Fruit fly (Drosophila melanogaster) whole organism, embryonic: ENCODE results near the gene CG13386.

ENCODE experiments used
- Abd-B ChIP-seq: fragments of 200-800 bp; sonication (Bioruptor generic); optimal IDR thresholded peaks from 2 replicates; lab custom pipeline; 2018; ENCODE audit warnings: missing biosample characterization, mild to moderate bottlenecking, missing genetic modification characterization, moderate library complexity
- CG13296 ChIP-seq: fragments of 200-800 bp; sonication (Bioruptor generic); optimal IDR thresholded peaks from 3 replicates; lab custom pipeline; 2018; ENCODE audit warnings: missing biosample characterization, mild to moderate bottlenecking, missing genetic modification characterization
- CG13424 ChIP-seq: fragments of 200-800 bp; sonication (Bioruptor generic); optimal IDR thresholded peaks from 2 replicates; lab custom pipeline; 2019; ENCODE audit warnings: missing biosample characterization, mild to moderate bottlenecking, missing genetic modification characterization, moderate library complexity
- CG14014 ChIP-seq: fragments of 200-800 bp; sonication (Bioruptor generic); IDR thresholded peaks from 2 replicates; pipeline ENCODE4 v1.3.6; 2022; ENCODE audit warnings: missing biosample characterization, missing genetic modification characterization
- CG16779 ChIP-seq: fragments of 200-800 bp; sonication (Bioruptor generic); IDR thresholded peaks from 2 replicates; pipeline ENCODE4 v1.3.6; 2022; ENCODE audit warnings: missing biosample characterization, missing genetic modification characterization
- CG17612 ChIP-seq: fragments of 200-800 bp; sonication (Bioruptor generic); IDR thresholded peaks from 2 replicates; pipeline ENCODE4 v1.3.6; 2022; ENCODE audit warnings: missing biosample characterization, missing genetic modification characterization
- CG2202 ChIP-seq: fragments of 200-800 bp; sonication (Bioruptor generic); optimal IDR thresholded peaks from 2 replicates; lab custom pipeline; 2018; ENCODE audit warnings: missing biosample characterization, mild to moderate bottlenecking, missing genetic modification characterization
- CG2678 ChIP-seq: fragments of 200-800 bp; sonication (Bioruptor generic); optimal IDR thresholded peaks from 3 replicates; lab custom pipeline; 2019; ENCODE audit warnings: missing biosample characterization, mild to moderate bottlenecking, missing genetic modification characterization, moderate library complexity
- CG2712 ChIP-seq: fragments of 200-800 bp; optimal IDR thresholded peaks from 3 replicates; lab custom pipeline; 2019; ENCODE audit warnings: missing biosample characterization, mild to moderate bottlenecking, missing genetic modification characterization, moderate library complexity
- CG3065 ChIP-seq: fragments of 200-800 bp; sonication (Bioruptor generic); optimal IDR thresholded peaks from 2 replicates; lab custom pipeline; 2016; ENCODE audit warnings: missing biosample characterization, missing genetic modification characterization
- CG6689 ChIP-seq: fragments of 200-800 bp; sonication (Bioruptor generic); IDR thresholded peaks from 2 replicates; pipeline ENCODE4 v1.3.6; 2022; ENCODE audit warnings: missing biosample characterization, missing genetic modification characterization
- CG7357 ChIP-seq: fragments of 200-800 bp; sonication (Bioruptor generic); IDR thresholded peaks from 3 replicates; pipeline ENCODE4 v1.3.6; 2022; ENCODE audit warnings: missing biosample characterization, missing genetic modification characterization
- CG7745 ChIP-seq: fragments of 200-800 bp; sonication (Bioruptor generic); optimal IDR thresholded peaks from 2 replicates; lab custom pipeline; 2018; ENCODE audit warnings: missing biosample characterization, mild to moderate bottlenecking, missing genetic modification characterization, moderate library complexity
- CG8281 ChIP-seq: fragments of 200-800 bp; sonication (Bioruptor generic); optimal IDR thresholded peaks from 2 replicates; lab custom pipeline; 2018; ENCODE audit warnings: missing biosample characterization, mild to moderate bottlenecking, missing genetic modification characterization, moderate library complexity
- CG8944 ChIP-seq: fragments of 200-800 bp; sonication (Bioruptor generic); optimal IDR thresholded peaks from 3 replicates; lab custom pipeline; 2016; ENCODE audit warnings: missing biosample characterization, missing genetic modification characterization
- CG9215 ChIP-seq: fragments of 200-800 bp; sonication (Bioruptor generic); IDR thresholded peaks from 2 replicates; pipeline ENCODE4 v1.3.6; 2022; ENCODE audit warnings: missing biosample characterization, missing genetic modification characterization
- CTCF ChIP-seq: fragments of 200-800 bp; sonication (Bioruptor generic); optimal IDR thresholded peaks from 2 replicates; lab custom pipeline; 2017; ENCODE audit warnings: missing biosample characterization, mild to moderate bottlenecking, missing genetic modification characterization, moderate library complexity
- Doc2 ChIP-seq: fragments of 200-800 bp; sonication (Bioruptor generic); IDR thresholded peaks from 2 replicates; pipeline ENCODE4 v1.3.6; 2022; ENCODE audit warnings: missing biosample characterization, missing genetic modification characterization
- E2f1 ChIP-seq: fragments of 200-800 bp; sonication (Bioruptor generic); IDR thresholded peaks from 2 replicates; pipeline ENCODE4 v1.3.6; 2022; ENCODE audit warnings: missing biosample characterization, missing genetic modification characterization
- Fer3 ChIP-seq: fragments of 200-800 bp; sonication (Bioruptor generic); optimal IDR thresholded peaks from 2 replicates; lab custom pipeline; 2018; ENCODE audit warnings: missing biosample characterization, mild to moderate bottlenecking, missing genetic modification characterization, moderate library complexity
- HLH4C ChIP-seq: fragments of 200-800 bp; sonication (Bioruptor generic); IDR thresholded peaks from 3 replicates; pipeline ENCODE4 v1.3.6; 2022; ENCODE audit warnings: missing biosample characterization, missing genetic modification characterization; ENCODE audit not compliant: partially characterized antibody
- Hand ChIP-seq: fragments of 200-800 bp; sonication (Bioruptor generic); optimal IDR thresholded peaks from 2 replicates; lab custom pipeline; 2017; ENCODE audit warnings: mild to moderate bottlenecking, missing biosample characterization, missing genetic modification reagents, missing genetic modification characterization
- Hr51 ChIP-seq, 2 experiments: fragments of 200-800 bp; sonication (Bioruptor generic); optimal IDR thresholded peaks; 2 replicates in 1 of 2; 3 replicates in 1 of 2; lab custom pipeline; 2016 to 2018; ENCODE audit warnings: missing biosample characterization in 2 of 2, missing genetic modification characterization in 2 of 2, mild to moderate bottlenecking in 1 of 2, moderate library complexity in 1 of 2
- NFAT ChIP-seq: fragments of 200-800 bp; sonication (Bioruptor generic); IDR thresholded peaks from 2 replicates; pipeline ENCODE4 v1.3.6; 2022; ENCODE audit warnings: missing biosample characterization, missing genetic modification characterization
- Pdp1 ChIP-seq, 2 experiments: fragments of 200-800 bp; sonication (Bioruptor generic); optimal IDR thresholded peaks; 3 replicates each; lab custom pipeline; 2016; ENCODE audit warnings: missing biosample characterization in 2 of 2, missing genetic modification characterization in 2 of 2, mild to moderate bottlenecking in 1 of 2, moderate library complexity in 1 of 2
- Poxn ChIP-seq: fragments of 200-800 bp; sonication (Bioruptor generic); IDR thresholded peaks from 2 replicates; pipeline ENCODE4 v1.3.6; 2022; ENCODE audit warnings: missing biosample characterization, missing genetic modification characterization
- Spps ChIP-seq: fragments of 200-800 bp; sonication (Bioruptor generic); optimal IDR thresholded peaks from 2 replicates; lab custom pipeline; 2018; ENCODE audit warnings: missing biosample characterization, mild to moderate bottlenecking, missing genetic modification characterization
- amos ChIP-seq: fragments of 200-800 bp; sonication (Bioruptor generic); IDR thresholded peaks from 2 replicates; pipeline ENCODE4 v1.3.6; 2022; ENCODE audit warnings: missing biosample characterization, missing genetic modification characterization; ENCODE audit not compliant: partially characterized antibody
- bcd ChIP-seq: fragments of 200-800 bp; sonication (Bioruptor generic); optimal IDR thresholded peaks from 2 replicates; lab custom pipeline; 2017; ENCODE audit warnings: missing biosample characterization, mild to moderate bottlenecking, missing genetic modification characterization
- bowl ChIP-seq: fragments of 200-800 bp; sonication (Bioruptor generic); IDR thresholded peaks from 2 replicates; pipeline ENCODE4 v1.3.6; 2022; ENCODE audit warnings: missing biosample characterization, missing genetic modification characterization
- btn ChIP-seq: fragments of 200-800 bp; sonication (Bioruptor generic); optimal IDR thresholded peaks from 2 replicates; lab custom pipeline; 2016; ENCODE audit warnings: missing biosample characterization, missing genetic modification characterization
- cato ChIP-seq: fragments of 200-800 bp; sonication (Bioruptor generic); optimal IDR thresholded peaks from 2 replicates; lab custom pipeline; 2016; ENCODE audit warnings: missing biosample characterization, missing genetic modification characterization, borderline replicate concordance
- disco-r ChIP-seq: fragments of 200-800 bp; sonication (Bioruptor generic); optimal IDR thresholded peaks from 2 replicates; lab custom pipeline; 2016; ENCODE audit warnings: missing biosample characterization, missing genetic modification characterization
- emc ChIP-seq: fragments of 200-800 bp; sonication (Bioruptor generic); optimal IDR thresholded peaks from 2 replicates; lab custom pipeline; 2016; ENCODE audit warnings: missing biosample characterization, missing genetic modification characterization
- grn ChIP-seq: fragments of 200-800 bp; sonication (Bioruptor generic); optimal IDR thresholded peaks from 3 replicates; lab custom pipeline; 2017; ENCODE audit warnings: missing biosample characterization, missing genetic modification characterization
- hbn ChIP-seq: fragments of 200-800 bp; sonication (Bioruptor generic); IDR thresholded peaks from 2 replicates; pipeline ENCODE4 v1.3.6; 2022; ENCODE audit warnings: missing biosample characterization, missing genetic modification characterization; ENCODE audit not compliant: partially characterized antibody
- insv ChIP-seq, 2 experiments: fragments of 200-800 bp; sonication (Bioruptor generic); optimal IDR thresholded peaks; 3 replicates each; lab custom pipeline; 2016 to 2018; ENCODE audit warnings: missing biosample characterization in 2 of 2, missing genetic modification characterization in 2 of 2
- jigr1 ChIP-seq: fragments of 200-800 bp; sonication (Bioruptor generic); IDR thresholded peaks from 3 replicates; pipeline ENCODE4 v1.3.6; 2022; ENCODE audit warnings: missing biosample characterization, missing genetic modification characterization
- kay ChIP-seq: fragments of 200-800 bp; sonication (Bioruptor generic); optimal IDR thresholded peaks from 2 replicates; lab custom pipeline; 2016; ENCODE audit warnings: missing biosample characterization, missing genetic modification characterization
- nerfin-1 ChIP-seq: fragments of 200-800 bp; sonication (Bioruptor generic); optimal IDR thresholded peaks from 3 replicates; lab custom pipeline; 2019; ENCODE audit warnings: missing biosample characterization, mild to moderate bottlenecking, missing genetic modification characterization, moderate library complexity
- nmo ChIP-seq: fragments of 200-800 bp; sonication (Bioruptor generic); optimal IDR thresholded peaks from 2 replicates; lab custom pipeline; 2018; ENCODE audit warnings: missing biosample characterization, mild to moderate bottlenecking, missing genetic modification characterization, moderate library complexity
- onecut ChIP-seq: fragments of 200-800 bp; sonication (Bioruptor generic); IDR thresholded peaks from 2 replicates; pipeline ENCODE4 v1.3.6; 2022; ENCODE audit warnings: missing biosample characterization, missing genetic modification characterization
- pb ChIP-seq: fragments of 200-800 bp; sonication (Bioruptor generic); optimal IDR thresholded peaks from 3 replicates; lab custom pipeline; 2016; ENCODE audit warnings: missing biosample characterization, missing genetic modification characterization
- run ChIP-seq: fragments of 200-800 bp; sonication (Bioruptor generic); optimal IDR thresholded peaks from 3 replicates; lab custom pipeline; 2018; ENCODE audit warnings: missing biosample characterization, mild to moderate bottlenecking, missing genetic modification characterization
- salm ChIP-seq: fragments of 200-800 bp; sonication (Bioruptor generic); optimal IDR thresholded peaks from 2 replicates; lab custom pipeline; 2018; ENCODE audit warnings: missing biosample characterization, mild to moderate bottlenecking, missing genetic modification characterization
- slou ChIP-seq: fragments of 200-800 bp; sonication (Bioruptor generic); optimal IDR thresholded peaks from 3 replicates; lab custom pipeline; 2016; ENCODE audit warnings: missing biosample characterization, missing genetic modification characterization
- sob ChIP-seq: fragments of 200-800 bp; sonication (Bioruptor generic); IDR thresholded peaks from 2 replicates; pipeline ENCODE4 v1.3.6; 2022; ENCODE audit warnings: missing biosample characterization, missing genetic modification characterization
- sug ChIP-seq: fragments of 200-800 bp; optimal IDR thresholded peaks from 2 replicates; lab custom pipeline; 2019; ENCODE audit warnings: missing biosample characterization, mild to moderate bottlenecking, missing genetic modification characterization, moderate library complexity
- ttk ChIP-seq: fragments of 200-800 bp; sonication (Bioruptor generic); IDR thresholded peaks from 2 replicates; pipeline ENCODE4 v2.1.2; 2022; ENCODE audit warnings: missing biosample characterization, missing genetic modification characterization
- wek ChIP-seq: fragments of 200-800 bp; sonication (Bioruptor generic); optimal IDR thresholded peaks from 3 replicates; lab custom pipeline; 2018; ENCODE audit warnings: missing biosample characterization, mild to moderate bottlenecking, missing genetic modification characterization, moderate library complexity
- yki ChIP-seq: fragments of >200 bp; optimal IDR thresholded peaks from 3 replicates; lab custom pipeline; 2018

Gene CG13386

dm6 chr2L:8384108-8384601 is 14.7 kb upstream of the CG13386 start, which contains the start of the genes Dad1 and CG13384 (continued):
- TF ChIP-seq E2f1 (GFP tag; lab: Robert Waterston, UW): peak; percentile 93
- TF ChIP-seq salm (tag; lab: Kevin White, UChicago): peak; percentile 87
- no peak; the same call in 1 of the 2 replicates for TF ChIP-seq hbn (GFP tag; lab: Robert Waterston, UW)
- TF ChIP-seq wek (GFP tag; lab: Kevin White, UChicago): peak; percentile 15
- TF ChIP-seq bowl (GFP tag; lab: Robert Waterston, UW): peak; percentile 48; the same call in 1 of the 2 replicates
- peak; percentile 82 for TF ChIP-seq Spps (tag; lab: Kevin White, UChicago)
- peak; percentile 96 for TF ChIP-seq CG13296 (GFP tag; lab: Kevin White, UChicago)
- no peak for TF ChIP-seq pb (GFP tag; lab: Kevin White, UChicago)
- TF ChIP-seq CG14014 (GFP tag; lab: Robert Waterston, UW): peak; percentile 94
- peak; percentile 49 to 74 for TF ChIP-seq Pdp1 (GFP tag; optimal IDR thresholded peaks at IDR 0.05; lab: Kevin White, UChicago)
- peak; percentile 81 for TF ChIP-seq CG2202
- TF ChIP-seq Poxn (GFP tag; lab: Robert Waterston, UW): peak; percentile 79
- no peak for TF ChIP-seq CG7745 (tag; lab: Kevin White, UChicago)
- 0 out of 2 replicates have a peak, but pooled peaks have one; percentile 19 for TF ChIP-seq CG16779 (GFP tag; lab: Robert Waterston, UW)
- peak; percentile 94 for TF ChIP-seq Abd-B (GFP tag; lab: Kevin White, UChicago)
- peak; percentile 95 for TF ChIP-seq Fer3 (tag; lab: Kevin White, UChicago)
- peak; percentile 84 for TF ChIP-seq cato (GFP tag; lab: Kevin White, UChicago)
- no peak for TF ChIP-seq disco-r (GFP tag; lab: Kevin White, UChicago)
- peak; percentile 82 for TF ChIP-seq CG8281
- TF ChIP-seq CTCF (GFP tag; lab: Kevin White, UChicago): no peak
- peak; percentile 39 for TF ChIP-seq CG8944
- TF ChIP-seq kay (GFP tag; lab: Kevin White, UChicago): peak; percentile 57
- peak in 1 of 2 experiments; percentile 64 for TF ChIP-seq insv (GFP tag; optimal IDR thresholded peaks at IDR 0.05; lab: Kevin White, UChicago)
- TF ChIP-seq yki (lab: Kevin White, UChicago): no peak
- TF ChIP-seq CG2712 (tag; lab: Kevin White, UChicago): peak; percentile 97
- peak; percentile 96 for TF ChIP-seq CG13424 (tag; lab: Kevin White, UChicago)
- peak; percentile 73; the same call in 2 of the 3 replicates for TF ChIP-seq jigr1 (GFP tag; lab: Robert Waterston, UW)
- peak; percentile 92 for TF ChIP-seq bcd (GFP tag; lab: Kevin White, UChicago)
- TF ChIP-seq CG3065 (GFP tag; lab: Kevin White, UChicago): peak; percentile 57
- peak; percentile 81 for TF ChIP-seq NFAT (GFP tag; lab: Robert Waterston, UW)
- TF ChIP-seq CG9215 (GFP tag; lab: Robert Waterston, UW): peak; percentile 94
- 0 out of 2 replicates have a peak, but pooled peaks have one; percentile 22 for TF ChIP-seq Doc2
- TF ChIP-seq btn (GFP tag; lab: Kevin White, UChicago): no peak
- TF ChIP-seq CG7357 (GFP tag; lab: Robert Waterston, UW): peak; percentile 87
- TF ChIP-seq CG2678 (tag; lab: Kevin White, UChicago): peak; percentile 97
- peak; percentile 88 for TF ChIP-seq slou (GFP tag; lab: Kevin White, UChicago)
- TF ChIP-seq sob (GFP tag; lab: Robert Waterston, UW): peak; percentile 93
- peak; percentile 81 for TF ChIP-seq ttk (GFP tag; lab: Robert Waterston, UW)
- no peak for TF ChIP-seq emc
- peak; percentile 75 to 94 for TF ChIP-seq Hr51 (GFP tag; optimal IDR thresholded peaks at IDR 0.05; lab: Kevin White, UChicago)
- peak; percentile 82 for TF ChIP-seq CG17612 (GFP tag; lab: Robert Waterston, UW)
- peak; percentile 94 for TF ChIP-seq CG6689
- peak; percentile 92 for TF ChIP-seq Hand (GFP tag; lab: Kevin White, UChicago)
- TF ChIP-seq sug: peak; percentile 96
- peak; percentile 83 for TF ChIP-seq run (tag; lab: Kevin White, UChicago)
- no peak for TF ChIP-seq HLH4C (GFP tag; lab: Robert Waterston, UW)
- peak; percentile 96 for TF ChIP-seq nmo (GFP tag; lab: Kevin White, UChicago)
- TF ChIP-seq nerfin-1 (tag; lab: Kevin White, UChicago): peak; percentile 90
- TF ChIP-seq grn (GFP tag; lab: Kevin White, UChicago): peak; percentile 46
- peak; percentile 71 for TF ChIP-seq onecut (GFP tag; lab: Robert Waterston, UW)
- peak; percentile 45; the same call in 1 of the 2 replicates for TF ChIP-seq amos (GFP tag; lab: Robert Waterston, UW)
